Fruit fly (Drosophila melanogaster) whole organism, pupa: ENCODE data around the gene CG42613.

ENCODE experiments used
- CG10348 ChIP-seq: fragments of 200-800 bp; sonication (Bioruptor generic); IDR thresholded peaks from 2 replicates; pipeline ENCODE4 v1.3.6; 2022; ENCODE audit warnings: missing biosample characterization, missing genetic modification characterization
- CG12605 ChIP-seq: fragments of 200-800 bp; sonication (Bioruptor generic); IDR thresholded peaks from 2 replicates; pipeline ENCODE4 v1.3.6; 2022; ENCODE audit warnings: missing biosample characterization, missing genetic modification characterization
- CG13204 ChIP-seq: fragments of 200-800 bp; sonication (Bioruptor generic); optimal IDR thresholded peaks from 2 replicates; lab custom pipeline; 2018; ENCODE audit warnings: missing biosample characterization, mild to moderate bottlenecking, missing genetic modification characterization, moderate library complexity
- CG14655 ChIP-seq: fragments of 200-800 bp; sonication (Bioruptor generic); optimal IDR thresholded peaks from 3 replicates; lab custom pipeline; 2017; ENCODE audit warnings: mild to moderate bottlenecking, missing biosample characterization, missing genetic modification reagents, missing genetic modification characterization
- CG15710 ChIP-seq: fragments of 200-800 bp; sonication (Bioruptor generic); optimal IDR thresholded peaks from 2 replicates; lab custom pipeline; 2018; ENCODE audit warnings: missing biosample characterization, mild to moderate bottlenecking, missing genetic modification characterization, moderate library complexity
- CG17806 ChIP-seq: fragments of 200-800 bp; sonication (Bioruptor generic); optimal IDR thresholded peaks from 2 replicates; lab custom pipeline; 2018; ENCODE audit warnings: missing biosample characterization, mild to moderate bottlenecking, missing genetic modification characterization, moderate library complexity
- CG32121 ChIP-seq: fragments of 200-800 bp; sonication (Bioruptor generic); IDR thresholded peaks from 2 replicates; pipeline ENCODE4 v1.3.6; 2022; ENCODE audit warnings: missing biosample characterization, missing genetic modification characterization
- CG34367 ChIP-seq: fragments of 200-800 bp; sonication (Bioruptor generic); optimal IDR thresholded peaks from 2 replicates; lab custom pipeline; 2018; ENCODE audit warnings: missing biosample characterization, mild to moderate bottlenecking, missing genetic modification characterization
- CG4496 ChIP-seq: fragments of 200-800 bp; sonication (Bioruptor generic); IDR thresholded peaks from 3 replicates; pipeline ENCODE4 v1.3.6; 2022; ENCODE audit warnings: missing biosample characterization, missing genetic modification characterization
- CG8159 ChIP-seq: fragments of 200-800 bp; sonication (Bioruptor generic); optimal IDR thresholded peaks from 3 replicates; lab custom pipeline; 2018; ENCODE audit warnings: missing biosample characterization, mild to moderate bottlenecking, missing genetic modification characterization, moderate library complexity
- CG8301 ChIP-seq: fragments of 200-800 bp; sonication (Bioruptor generic); optimal IDR thresholded peaks from 2 replicates; lab custom pipeline; 2018; ENCODE audit warnings: missing biosample characterization, mild to moderate bottlenecking, missing genetic modification characterization
- CG9948 ChIP-seq: fragments of 200-800 bp; sonication (Bioruptor generic); optimal IDR thresholded peaks from 2 replicates; lab custom pipeline; 2018; ENCODE audit warnings: missing biosample characterization, mild to moderate bottlenecking, missing genetic modification characterization, moderate library complexity
- D1 ChIP-seq: fragments of 200-800 bp; sonication (Bioruptor generic); optimal IDR thresholded peaks from 2 replicates; lab custom pipeline; 2018; ENCODE audit warnings: missing biosample characterization, mild to moderate bottlenecking, missing genetic modification characterization, moderate library complexity
- EcR ChIP-seq: fragments of 200-800 bp; sonication (Bioruptor generic); optimal IDR thresholded peaks from 3 replicates; lab custom pipeline; 2019; ENCODE audit warnings: missing biosample characterization, missing genetic modification characterization, mild to moderate bottlenecking, moderate library complexity, missing genetic modification reagents
- Ets98B ChIP-seq: fragments of 200-800 bp; sonication (Bioruptor generic); IDR thresholded peaks from 2 replicates; pipeline ENCODE4 v1.3.6; 2022; ENCODE audit warnings: missing biosample characterization, missing genetic modification characterization
- Pif1A ChIP-seq: fragments of 200-800 bp; sonication (Bioruptor generic); optimal IDR thresholded peaks from 3 replicates; lab custom pipeline; 2016; ENCODE audit warnings: missing biosample characterization, missing genetic modification characterization
- Pif1B ChIP-seq: fragments of 200-800 bp; sonication (Bioruptor generic); optimal IDR thresholded peaks from 3 replicates; lab custom pipeline; 2016; ENCODE audit warnings: missing biosample characterization, missing genetic modification characterization
- Snoo ChIP-seq: fragments of 200-800 bp; sonication (Bioruptor generic); optimal IDR thresholded peaks from 3 replicates; lab custom pipeline; 2017; ENCODE audit warnings: missing biosample characterization, mild to moderate bottlenecking, missing genetic modification characterization, inconsistent platforms
- fd96Ca ChIP-seq: fragments of 200-800 bp; sonication (Bioruptor generic); IDR thresholded peaks from 3 replicates; pipeline ENCODE4 v1.3.6; 2022; ENCODE audit warnings: missing biosample characterization, missing genetic modification characterization
- gl ChIP-seq: fragments of 200-800 bp; sonication (Bioruptor generic); optimal IDR thresholded peaks from 2 replicates; lab custom pipeline; 2018; ENCODE audit warnings: missing biosample characterization, mild to moderate bottlenecking, missing genetic modification characterization
- rn ChIP-seq: fragments of 200-800 bp; sonication (Bioruptor generic); IDR thresholded peaks from 2 replicates; pipeline ENCODE4 v1.3.6; 2022; ENCODE audit warnings: missing biosample characterization, missing genetic modification characterization

CG42613 gene

DNA sequence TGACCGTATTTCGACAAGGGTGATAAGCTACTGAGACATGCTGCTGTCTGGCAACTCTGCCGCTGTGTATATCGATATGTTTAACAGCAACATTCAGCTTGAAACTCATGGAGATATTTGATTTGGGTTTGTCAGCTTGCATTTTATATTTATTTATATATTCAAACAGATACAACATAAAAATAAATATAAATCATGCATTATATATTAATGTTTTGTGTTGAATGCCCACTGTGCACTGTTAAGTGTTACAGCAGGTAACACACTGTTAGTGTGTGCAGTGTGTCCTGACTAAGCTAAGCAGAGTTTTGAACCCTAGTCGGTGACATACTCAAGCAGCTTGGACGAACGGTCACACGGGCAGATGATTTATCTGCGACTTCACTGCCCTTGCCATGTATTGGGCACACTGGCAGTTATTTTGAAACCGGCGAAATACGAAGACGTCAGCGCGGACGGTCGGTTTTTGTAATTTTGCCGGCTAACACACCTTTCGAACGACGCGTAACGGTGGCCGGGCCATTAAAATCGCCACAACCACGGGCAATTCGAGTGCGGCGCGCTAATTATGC lies 54.7 kb downstream of the CG42613 start, which contains the start of the genes snRNP-U1-C and gukh:
Gene snRNP-U1-C, minus strand, starts transcription at position 37 of the 572 bp plus-strand sequence.
Gene gukh, plus strand, starts transcription at position 412 of the 572 bp plus-strand sequence.
- TF ChIP-seq CG34367 (peak; percentile 65), CG14655 (GFP tag; lab: Kevin White, UChicago) (peak; percentile 48), CG4496 (GFP tag; lab: Robert Waterston, UW) (peak; percentile 91), CG15710 (peak; percentile 71), gl (tag; lab: Kevin White, UChicago) (no peak), CG8159 (tag; lab: Kevin White, UChicago) (peak; percentile 48), D1 (tag; lab: Kevin White, UChicago) (no peak), CG13204 (GFP tag; lab: Kevin White, UChicago) (no peak), CG17806 (tag; lab: Kevin White, UChicago) (peak; percentile 62), CG32121 (GFP tag; lab: Robert Waterston, UW) (peak; percentile 83), CG8301 (tag; lab: Kevin White, UChicago) (peak; percentile 44), CG9948 (tag; lab: Kevin White, UChicago) (peak; percentile 50), CG10348 (no peak), rn (GFP tag; lab: Robert Waterston, UW) (peak; percentile 22; the same call in 1 of the 2 replicates), CG12605 (GFP tag; lab: Robert Waterston, UW) (peak; percentile 65; the same call in 1 of the 2 replicates), Ets98B (GFP tag; lab: Robert Waterston, UW) (peak; percentile 86), fd96Ca (peak; percentile 67), Pif1A (GFP tag; lab: Kevin White, UChicago) (peak; percentile 44), Pif1B (GFP tag; lab: Kevin White, UChicago) (peak; percentile 73), EcR (GFP tag; lab: Kevin White, UChicago) (peak; percentile 48), Snoo (tag; lab: Kevin White, UChicago) (peak; percentile 52)
- TF ChIP-seq, all 21 proteins: peak for 17

DNA sequence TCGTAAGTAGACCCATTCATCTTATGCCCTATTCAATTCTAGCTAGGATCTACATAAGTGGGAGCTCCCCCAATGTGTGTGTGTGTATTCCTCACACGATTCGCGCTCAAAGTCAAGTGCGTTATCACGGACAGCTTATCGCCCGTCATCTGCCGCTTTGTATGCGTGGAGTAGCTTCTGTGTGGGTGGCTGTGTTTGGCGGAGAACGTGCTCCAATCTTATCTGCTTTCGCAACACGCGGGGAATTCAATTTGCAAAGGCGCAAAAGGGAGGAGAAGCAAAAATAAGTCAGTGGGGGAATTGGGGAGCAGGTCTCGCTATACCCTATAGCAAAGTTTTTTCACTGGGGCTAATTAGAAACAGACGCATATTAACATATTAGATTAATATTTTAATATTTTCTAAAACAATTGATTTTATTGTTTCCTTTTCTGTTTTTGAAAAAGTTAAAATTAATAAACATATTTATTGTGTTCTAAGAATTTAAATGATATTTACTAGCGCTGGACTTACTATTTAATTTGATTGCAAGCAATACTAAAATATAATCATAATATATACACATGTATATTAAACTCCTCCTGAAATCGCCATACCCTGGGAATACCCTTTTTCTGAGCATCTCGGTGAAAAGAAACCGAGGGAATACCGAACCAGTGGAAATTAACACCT lies 56.3 kb downstream of the CG42613 start:
- TF ChIP-seq CG8301 (tag; lab: Kevin White, UChicago) (peak; percentile 76), CG17806 (tag; lab: Kevin White, UChicago) (peak; percentile 74), CG9948 (tag; lab: Kevin White, UChicago) (peak; percentile 85), CG14655 (GFP tag; lab: Kevin White, UChicago) (peak; percentile 87), fd96Ca (no peak), CG8159 (tag; lab: Kevin White, UChicago) (peak; percentile 90), Pif1A (GFP tag; lab: Kevin White, UChicago) (peak; percentile 40), CG13204 (GFP tag; lab: Kevin White, UChicago) (no peak), D1 (tag; lab: Kevin White, UChicago) (peak; percentile 43), CG12605 (GFP tag; lab: Robert Waterston, UW) (no peak), CG15710 (peak; percentile 80), CG4496 (GFP tag; lab: Robert Waterston, UW) (no peak), rn (GFP tag; lab: Robert Waterston, UW) (peak; percentile 54), CG32121 (GFP tag; lab: Robert Waterston, UW) (0 out of 2 replicates have a peak, but pooled peaks have one; percentile 29), CG34367 (peak; percentile 56), Snoo (tag; lab: Kevin White, UChicago) (peak; percentile 87), CG10348 (no peak), Ets98B (GFP tag; lab: Robert Waterston, UW) (no peak), EcR (GFP tag; lab: Kevin White, UChicago) (peak; percentile 22), gl (tag; lab: Kevin White, UChicago) (no peak), Pif1B (GFP tag; lab: Kevin White, UChicago) (peak; percentile 38)

DNA sequence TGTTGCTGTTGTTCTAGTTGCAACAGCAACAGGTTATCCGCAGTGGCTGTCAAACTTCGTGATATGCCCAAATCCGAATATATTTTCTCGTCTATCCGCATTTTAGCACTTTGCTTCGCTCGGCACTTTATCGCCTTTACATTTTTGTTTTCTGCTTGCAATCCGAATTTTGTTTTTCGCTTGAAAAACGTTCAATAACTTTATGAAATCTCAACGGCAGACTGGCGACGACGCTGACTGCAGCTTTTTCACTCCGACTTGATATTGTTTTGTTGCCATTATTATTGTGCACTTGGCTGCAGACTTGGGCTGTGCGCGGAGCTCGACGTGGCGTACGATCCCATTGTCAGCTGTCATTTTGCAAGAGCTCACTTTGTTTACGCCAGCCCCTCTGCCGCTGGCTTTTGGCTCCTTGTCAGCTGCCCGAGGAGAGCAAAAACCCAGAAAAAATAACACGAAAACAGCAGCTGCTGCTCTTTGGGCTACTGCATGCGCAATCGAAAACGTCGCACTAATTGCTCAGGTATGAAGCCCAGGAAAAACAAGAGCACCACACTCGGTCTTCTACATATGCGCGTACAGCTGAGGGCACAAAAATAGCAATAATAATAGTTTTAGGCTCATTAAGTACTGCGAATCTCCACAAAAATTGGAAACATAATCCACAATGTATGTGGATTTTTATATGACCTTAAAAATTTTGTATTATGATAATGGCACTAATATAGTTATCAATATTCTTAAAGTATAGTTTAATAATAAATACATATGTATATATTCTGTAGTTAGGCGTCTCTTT lies 57.3 kb downstream of the CG42613 start:
- TF ChIP-seq CG14655 (GFP tag; lab: Kevin White, UChicago) (peak; percentile 2), CG10348 (no peak), CG34367 (no peak), Pif1A (GFP tag; lab: Kevin White, UChicago) (no peak), CG8159 (tag; lab: Kevin White, UChicago) (peak; percentile 15), gl (tag; lab: Kevin White, UChicago) (no peak), CG4496 (GFP tag; lab: Robert Waterston, UW) (no peak), rn (GFP tag; lab: Robert Waterston, UW) (no peak)

DNA sequence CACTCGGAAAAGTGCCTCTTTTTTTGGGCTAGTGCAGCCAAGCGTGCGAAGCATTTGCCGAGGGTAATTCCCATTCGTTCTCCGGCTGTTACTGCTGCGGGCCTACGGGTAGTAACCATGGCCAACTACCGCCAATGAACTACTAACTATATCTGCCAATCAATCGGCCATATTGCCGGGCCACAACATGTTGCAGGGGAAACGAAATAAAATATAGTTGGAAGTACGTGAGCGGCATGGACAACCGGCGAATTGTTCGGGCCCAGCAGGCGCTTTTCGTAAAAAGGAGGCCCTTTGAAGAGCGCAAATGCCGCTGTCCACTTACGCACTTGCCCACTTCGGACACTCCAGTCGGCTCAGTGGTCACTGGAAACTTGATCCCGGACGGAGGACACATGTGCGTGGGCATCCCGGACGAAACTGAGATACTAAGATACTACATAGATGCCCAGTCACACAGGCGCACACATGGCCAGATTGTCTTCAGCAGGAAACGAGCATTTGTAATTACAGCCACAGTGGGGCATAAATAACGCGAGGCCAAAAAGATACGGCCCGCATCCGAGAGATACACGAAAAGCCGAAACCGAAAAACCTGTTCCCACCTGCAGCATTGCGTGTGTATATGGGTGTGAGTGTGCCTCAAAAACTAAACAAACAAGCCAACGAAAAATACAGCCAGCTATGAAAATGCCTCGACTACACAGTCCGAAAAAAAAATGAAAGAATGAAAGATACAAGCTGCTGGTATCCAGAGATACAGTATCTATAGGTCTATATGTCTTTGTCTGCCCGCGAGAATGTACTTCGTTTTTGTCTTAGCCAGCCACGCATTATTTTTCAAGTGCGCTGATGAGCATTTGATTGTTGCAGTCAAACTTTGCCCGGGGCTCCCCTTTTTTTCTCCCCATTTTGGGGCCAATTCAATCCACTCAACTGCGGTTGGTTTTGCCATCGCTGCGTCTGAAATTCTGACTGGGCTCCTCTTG lies 58.7 kb downstream of the CG42613 start:
- TF ChIP-seq CG15710 = peak; percentile 36
- TF ChIP-seq CG32121 (GFP tag; lab: Robert Waterston, UW) = peak; percentile 23; the same call in 1 of the 2 replicates
- TF ChIP-seq CG13204 (GFP tag; lab: Kevin White, UChicago) = no peak
- peak; percentile 38 for TF ChIP-seq CG17806 (tag; lab: Kevin White, UChicago)
- no peak for TF ChIP-seq Ets98B (GFP tag; lab: Robert Waterston, UW)
- TF ChIP-seq CG8301 (tag; lab: Kevin White, UChicago) = peak; percentile 58
- peak; percentile 56; the same call in 1 of the 3 replicates for TF ChIP-seq CG4496 (GFP tag; lab: Robert Waterston, UW)
- no peak for TF ChIP-seq gl (tag; lab: Kevin White, UChicago)
- TF ChIP-seq CG14655 (GFP tag; lab: Kevin White, UChicago) = peak; percentile 61
- TF ChIP-seq fd96Ca = peak; percentile 46; the same call in 1 of the 3 replicates
- no peak for TF ChIP-seq CG10348
- peak; percentile 13 for TF ChIP-seq Pif1A (GFP tag; lab: Kevin White, UChicago)
- TF ChIP-seq EcR (GFP tag; lab: Kevin White, UChicago) = no peak
- TF ChIP-seq CG12605 (GFP tag; lab: Robert Waterston, UW) = no peak
- no peak for TF ChIP-seq rn (GFP tag; lab: Robert Waterston, UW)
- TF ChIP-seq Pif1B (GFP tag; lab: Kevin White, UChicago) = peak; percentile 8
- TF ChIP-seq Snoo (tag; lab: Kevin White, UChicago) = no peak
- TF ChIP-seq D1 (tag; lab: Kevin White, UChicago) = no peak
- peak; percentile 46 for TF ChIP-seq CG8159 (tag; lab: Kevin White, UChicago)
- TF ChIP-seq CG34367 = no peak
- no peak for TF ChIP-seq CG9948 (tag; lab: Kevin White, UChicago)
